Worm (Caenorhabditis elegans): ENCODE measurements around the gene Y47D7A.7.

- TF ChIP-seq ceh-83 (GFP tag; optimal IDR thresholded peaks at IDR 0.05) (no peak), snpc-4 (tag; optimal IDR thresholded peaks at IDR 0.05) (no peak), nhr-237 (tag; optimal IDR thresholded peaks at IDR 0.05) (no peak), nhr-28 (tag; optimal IDR thresholded peaks at IDR 0.05) (no peak)
Measured at ce11 chrV:4419767-4420322, at the start of gene Y47D7A.7, which contains the start of gene Y47D7A.2.

All from whole organism, mixed stage, embryonic.